Worm (Caenorhabditis elegans) whole organism, midembryonic: ENCODE results near the gene Y17D7B.2.

ENCODE experiments used
- T22C8.4 ChIP-seq: fragments of 200-800 bp; sonication (Bioruptor generic); IDR thresholded peaks from 2 replicates; pipeline ENCODE4 v1.3.6; 2022; ENCODE audit warnings: missing genetic modification characterization, missing compliant biosample characterization
- cog-1 ChIP-seq: sonication (generic microtip); optimal IDR thresholded peaks from 2 replicates; lab custom pipeline; 2016; ENCODE audit warnings: missing genetic modification characterization, missing compliant biosample characterization
- flt-1 ChIP-seq: fragments of 200-800 bp; sonication (Bioruptor generic); IDR thresholded peaks from 2 replicates; pipeline ENCODE4 v1.3.6; 2022; ENCODE audit warnings: missing genetic modification characterization, missing compliant biosample characterization
- klf-2 ChIP-seq: fragments of 200-800 bp; sonication (Bioruptor generic); conservative IDR thresholded peaks from 2 replicates; pipeline ENCODE4 v1.3.6; 2022; ENCODE audit warnings: missing genetic modification reagents, missing genetic modification characterization, missing compliant biosample characterization
- med-1 ChIP-seq: sonication (generic microtip); optimal IDR thresholded peaks from 2 replicates; lab custom pipeline; 2017; ENCODE audit warnings: missing genetic modification characterization, mild to moderate bottlenecking, missing compliant biosample characterization, antibody characterized with exemption, missing genetic modification reagents; ENCODE audit not compliant: insufficient read depth
- ref-1 ChIP-seq: fragments of 200-800 bp; sonication (Bioruptor generic); conservative IDR thresholded peaks from 2 replicates; pipeline ENCODE4 v1.3.6; 2022; ENCODE audit warnings: missing genetic modification reagents, missing genetic modification characterization, missing compliant biosample characterization
- tab-1 ChIP-seq: fragments of 200-800 bp; sonication (Bioruptor generic); IDR thresholded peaks from 2 replicates; pipeline ENCODE4 v1.3.6; 2022; ENCODE audit warnings: missing genetic modification characterization, missing compliant biosample characterization
- ztf-23 ChIP-seq: fragments of 200-800 bp; sonication (Bioruptor generic); IDR thresholded peaks from 2 replicates; pipeline ENCODE4 v1.3.6; 2022; ENCODE audit warnings: missing genetic modification reagents, missing genetic modification characterization, missing compliant biosample characterization
- ztf-29 ChIP-seq: fragments of 200-800 bp; sonication (Bioruptor generic); IDR thresholded peaks from 2 replicates; pipeline ENCODE4 v1.3.6; 2022; ENCODE audit warnings: missing genetic modification reagents, missing genetic modification characterization, missing compliant biosample characterization

DNA sequence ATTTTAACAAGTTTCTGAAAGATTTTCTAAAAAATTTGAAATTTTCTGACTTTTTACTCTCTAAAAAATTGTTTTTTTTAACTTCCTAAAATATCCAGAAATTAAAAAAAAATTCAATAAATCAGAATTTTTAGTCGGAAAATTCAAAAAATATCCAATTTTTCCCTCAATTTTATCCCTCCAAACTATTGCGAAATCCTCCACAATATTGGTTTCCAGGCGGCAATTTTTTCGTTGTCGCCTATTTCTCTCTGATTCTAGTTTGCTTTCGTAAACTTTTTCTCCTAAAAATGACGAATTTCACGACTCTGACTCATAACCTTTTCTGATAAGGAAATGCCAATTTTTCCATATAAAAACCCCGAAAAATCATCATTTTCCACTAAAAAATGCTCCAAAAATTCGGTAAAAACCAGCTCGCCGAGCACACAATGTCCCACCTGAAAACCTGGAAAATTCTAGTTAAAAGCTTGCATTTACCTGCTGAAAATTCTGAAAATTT lies at the start of gene Y17D7B.2:
- TF ChIP-seq ztf-23 (GFP tag; lab: Robert Waterston, UW) (no peak), ref-1 (GFP tag; lab: Robert Waterston, UW) (no peak), flt-1 (GFP tag; lab: Robert Waterston, UW) (no peak), T22C8.4 (no peak), cog-1 (tag; lab: Kevin White, UChicago) (no peak), ztf-29 (GFP tag; lab: Robert Waterston, UW) (no peak), klf-2 (GFP tag; lab: Robert Waterston, UW) (no peak), tab-1 (no peak), med-1 (GFP tag; lab: Kevin White, UChicago) (no peak)
